Worm (Caenorhabditis elegans): Measurements from ENCODE around the gene B0334.10.

The B0334.10 gene

DNA sequence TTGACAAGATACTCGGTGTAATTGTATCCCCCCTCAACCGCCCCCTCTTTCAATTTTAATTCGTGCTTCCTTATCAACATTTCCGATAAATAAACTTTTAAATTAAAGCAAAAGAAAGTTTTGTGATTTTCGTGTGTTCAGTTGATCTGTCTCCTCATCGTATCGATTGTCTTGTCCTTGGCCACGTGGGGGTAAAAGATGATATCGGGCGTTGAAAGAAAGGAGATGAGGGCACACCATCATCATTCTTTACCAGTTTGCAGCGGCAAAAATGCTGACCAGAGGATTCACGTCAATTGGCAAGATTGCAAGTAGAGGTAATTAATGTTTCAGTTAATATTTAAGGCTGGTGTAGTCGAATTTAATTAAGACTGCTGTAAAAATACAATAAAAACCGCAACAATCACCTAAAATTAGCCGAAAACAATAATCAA is 29.0 kb downstream of the B0334.10 start, which contains the start of gene F54D5.7:
Gene F54D5.7, plus strand, starts transcription at position 264 of the 434 bp plus-strand sequence.
- TF ChIP-seq isw-1 (GFP tag; IDR thresholded peaks at IDR 0.05) (no peak), sup-37 (GFP tag; optimal IDR thresholded peaks at IDR 0.05) (no peak), C04F5.9 (tag; optimal IDR thresholded peaks at IDR 0.05) (no peak), ces-1 (GFP tag; optimal IDR thresholded peaks at IDR 0.05) (no peak), pqm-1 (tag; optimal IDR thresholded peaks at IDR 0.05) (no peak), blmp-1 (tag; optimal IDR thresholded peaks at IDR 0.05) (peak; percentile 82), rnt-1 (tag; optimal IDR thresholded peaks at IDR 0.05) (peak; percentile 34), grh-1 (GFP tag; IDR thresholded peaks at IDR 0.05) (peak; percentile 36; the same call in 1 of the 2 replicates), ets-5 (GFP tag; IDR thresholded peaks at IDR 0.05) (no peak), mab-9 (GFP tag; IDR thresholded peaks at IDR 0.05) (no peak), nhr-84 (tag; optimal IDR thresholded peaks at IDR 0.05) (no peak), zag-1 (tag; optimal IDR thresholded peaks at IDR 0.05) (no peak), unc-86 (tag; optimal IDR thresholded peaks at IDR 0.05) (no peak), nhr-77 (tag; optimal IDR thresholded peaks at IDR 0.05) (no peak), aha-1 (tag; optimal IDR thresholded peaks at IDR 0.05) (no peak), lir-3 (tag; optimal IDR thresholded peaks at IDR 0.05; ENCODE audit: poor library complexity) (peak; percentile 22), lin-39 (tag; optimal IDR thresholded peaks at IDR 0.05) (no peak), nhr-237 (tag; optimal IDR thresholded peaks at IDR 0.05) (no peak), nhr-20 (tag; optimal IDR thresholded peaks at IDR 0.05) (peak; percentile 61), fos-1 (tag; optimal IDR thresholded peaks at IDR 0.05) (no peak), dsc-1 (tag; optimal IDR thresholded peaks at IDR 0.05) (peak; percentile 37), C34B4.2 (tag; optimal IDR thresholded peaks at IDR 0.05) (no peak), nhr-47 (tag; optimal IDR thresholded peaks at IDR 0.05) (peak; percentile 57), mep-1 (tag; optimal IDR thresholded peaks at IDR 0.05) (peak; percentile 92), xbp-1 (tag; optimal IDR thresholded peaks at IDR 0.05) (peak; percentile 49), dpl-1 (GFP tag; optimal IDR thresholded peaks at IDR 0.05) (peak; percentile 26 to 39 (median 38)), irx-1 (tag; optimal IDR thresholded peaks at IDR 0.05) (peak; percentile 30), F16B12.6 (tag; optimal IDR thresholded peaks at IDR 0.05) (no peak), nhr-90 (tag; optimal IDR thresholded peaks at IDR 0.05; ENCODE audit: poor library complexity) (peak; percentile 70), lin-15B (tag; optimal IDR thresholded peaks at IDR 0.05) (no peak), nhr-71 (tag; optimal IDR thresholded peaks at IDR 0.05) (peak; percentile 82), lin-14 (GFP tag; optimal IDR thresholded peaks at IDR 0.05) (peak; percentile 61), nhr-28 (tag; optimal IDR thresholded peaks at IDR 0.05) (no peak), hpl-2 (GFP tag; optimal IDR thresholded peaks at IDR 0.05) (no peak), mdl-1 (tag; optimal IDR thresholded peaks at IDR 0.05) (peak in 1 of 2 experiments; percentile 93), lin-13 (GFP tag; optimal IDR thresholded peaks at IDR 0.05) (peak; percentile 22), nhr-12 (tag; optimal IDR thresholded peaks at IDR 0.05) (no peak), ztf-4 (tag; optimal IDR thresholded peaks at IDR 0.05) (peak; percentile 56), lsy-2 (tag; optimal IDR thresholded peaks at IDR 0.05) (peak; percentile 17 to 69), swsn-7 (tag; optimal IDR thresholded peaks at IDR 0.05) (peak; percentile 67), aly-2 (tag; optimal IDR thresholded peaks at IDR 0.05) (peak; percentile 89), sptf-1 (tag; optimal IDR thresholded peaks at IDR 0.05) (no peak), ceh-88 (GFP tag; IDR thresholded peaks at IDR 0.05) (no peak), nhr-85 (tag) (peak; percentile 91), elt-3 (tag; optimal IDR thresholded peaks at IDR 0.05) (peak in 2 of 6 experiments; percentile 23 to 75), snpc-4 (tag; optimal IDR thresholded peaks at IDR 0.05) (peak; percentile 19), ceh-82 (tag; optimal IDR thresholded peaks at IDR 0.05) (no peak), ceh-63 (GFP tag; optimal IDR thresholded peaks at IDR 0.05) (no peak), ceh-8 (GFP tag; optimal IDR thresholded peaks at IDR 0.05) (no peak), alr-1 (tag; optimal IDR thresholded peaks at IDR 0.05; ENCODE audit: borderline replicate concordance) (no peak), vab-15 (tag; optimal IDR thresholded peaks at IDR 0.05) (no peak), unc-30 (tag; optimal IDR thresholded peaks at IDR 0.05) (no peak), snu-23 (GFP tag; optimal IDR thresholded peaks at IDR 0.05) (peak; percentile 77), pax-3 (tag; optimal IDR thresholded peaks at IDR 0.05) (no peak)

Data from whole organism, L1 larva.